Worm (Caenorhabditis elegans) whole organism, L2 larva: Measurements from ENCODE around the gene plrg-1.

Experiments used
- alr-1 ChIP-seq: fragments of 150-350 bp; optimal IDR thresholded peaks from 2 replicates; lab custom pipeline; 2014; ENCODE audit warnings: missing biosample characterization, missing genetic modification characterization
- dmd-4 ChIP-seq: sonication (generic microtip); optimal IDR thresholded peaks from 2 replicates; lab custom pipeline; 2017; ENCODE audit warnings: missing biosample characterization, missing genetic modification characterization
- egl-27 ChIP-seq: sonication (generic microtip); optimal IDR thresholded peaks from 3 replicates; lab custom pipeline; 2017; ENCODE audit warnings: missing biosample characterization, missing genetic modification reagents, missing genetic modification characterization
- fos-1 ChIP-seq: fragments of 150-350 bp; optimal IDR thresholded peaks from 2 replicates; lab custom pipeline; 2014; ENCODE audit warnings: missing biosample characterization, missing genetic modification characterization
- mdl-1 ChIP-seq, 2 experiments: fragments of 150-350 bp in 1 of 2; sonication (generic microtip) in 1 of 2; optimal IDR thresholded peaks; 2 replicates each; lab custom pipeline; 2017; ENCODE audit warnings: missing biosample characterization in 2 of 2, missing genetic modification characterization in 2 of 2
- nhr-11 ChIP-seq: fragments of 150-350 bp; optimal IDR thresholded peaks from 2 replicates; lab custom pipeline; 2014; ENCODE audit warnings: missing biosample characterization, missing genetic modification characterization
- nhr-237 ChIP-seq: fragments of 150-350 bp; optimal IDR thresholded peaks from 2 replicates; lab custom pipeline; 2014; ENCODE audit warnings: missing biosample characterization, missing genetic modification characterization
- nhr-77 ChIP-seq: fragments of 150-350 bp; optimal IDR thresholded peaks from 2 replicates; lab custom pipeline; 2014; ENCODE audit warnings: missing biosample characterization, missing genetic modification characterization
- snpc-4 ChIP-seq: fragments of 150-350 bp; optimal IDR thresholded peaks from 2 replicates; lab custom pipeline; 2014; ENCODE audit warnings: missing biosample characterization, missing genetic modification characterization

DNA sequence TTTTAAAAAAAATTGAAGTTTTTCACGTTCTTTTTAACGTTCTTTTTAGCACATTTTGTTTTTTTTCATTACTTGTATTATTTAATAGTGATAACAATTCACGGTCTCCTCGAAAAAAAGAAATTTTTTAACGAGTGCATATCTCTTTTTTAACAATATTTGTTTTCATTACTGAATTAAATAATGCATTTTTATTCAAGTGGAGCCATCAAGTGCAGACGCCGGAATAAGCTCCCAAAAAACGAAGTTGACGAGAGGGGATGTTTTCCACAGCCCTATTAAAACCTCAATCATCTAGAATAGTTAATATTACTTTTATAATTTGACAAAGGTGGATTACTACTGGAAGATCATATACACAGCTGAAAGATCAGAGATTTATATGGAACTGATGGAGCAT is 51.0 kb downstream of the plrg-1 start, which contains the start of gene irld-6:
- TF ChIP-seq fos-1, result no peak
- TF ChIP-seq nhr-11 (tag; lab: Kevin White, UChicago), result no peak
- no peak for TF ChIP-seq snpc-4 (tag; lab: Kevin White, UChicago)
- TF ChIP-seq alr-1 (tag; lab: Kevin White, UChicago), result no peak
- no peak for TF ChIP-seq mdl-1 (tag; optimal IDR thresholded peaks at IDR 0.05; lab: Kevin White, UChicago)
- TF ChIP-seq nhr-237 (tag; lab: Kevin White, UChicago), result no peak
- TF ChIP-seq egl-27 (tag; lab: Kevin White, UChicago), result no peak
- TF ChIP-seq nhr-77 (tag; lab: Kevin White, UChicago), result no peak
- no peak for TF ChIP-seq dmd-4 (tag; lab: Kevin White, UChicago)
